Worm (Caenorhabditis elegans): Measurements from ENCODE around the gene Y50D4A.6.

DNA sequence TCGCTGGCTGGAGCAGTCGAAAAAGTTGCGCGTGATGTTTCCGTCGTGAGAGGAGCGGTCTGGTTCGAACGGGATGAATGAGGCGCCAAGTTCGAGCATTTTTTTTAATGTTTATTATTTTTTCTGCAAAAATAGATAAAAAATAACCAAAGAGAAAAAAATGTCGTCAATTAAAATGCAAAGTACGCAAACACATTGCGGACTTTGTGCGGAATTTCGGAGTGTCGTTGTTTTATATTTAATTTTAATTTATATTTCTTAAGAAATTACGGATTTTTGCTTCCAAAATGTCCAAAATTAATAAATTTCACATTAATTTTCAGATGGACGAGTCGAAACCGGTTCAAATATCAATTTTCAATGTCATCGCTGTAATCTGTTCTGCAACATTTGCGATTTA is 3.1 kb downstream of the Y50D4A.6 start, which contains the start of the genes wrb-1 and Y50D4A.4:
- TF ChIP-seq sptf-2 (GFP tag; optimal IDR thresholded peaks at IDR 0.05) (no peak), nfya-2 (GFP tag; IDR thresholded peaks at IDR 0.05) (no peak), K11D2.4 (GFP tag; IDR thresholded peaks at IDR 0.05) (no peak), zim-3 (tag; optimal IDR thresholded peaks at IDR 0.05) (no peak), unc-62 (GFP tag; optimal IDR thresholded peaks at IDR 0.05) (no peak), pha-4 (tag; optimal IDR thresholded peaks at IDR 0.05) (no peak), snpc-4 (GFP tag; optimal IDR thresholded peaks at IDR 0.05) (no peak), snpc-4 (tag; optimal IDR thresholded peaks at IDR 0.05) (peak in 1 of 4 experiments; percentile 64), F57A8.1 (GFP tag; optimal IDR thresholded peaks at IDR 0.05) (no peak), B0035.1 (tag; optimal IDR thresholded peaks at IDR 0.05) (no peak), Y95B8A.8 (GFP tag; IDR thresholded peaks at IDR 0.05) (no peak), ama-1 (optimal IDR thresholded peaks at IDR 0.05) (no peak), ama-1 (GFP tag; optimal IDR thresholded peaks at IDR 0.05) (no peak), Y53F4B.3 (GFP tag; IDR thresholded peaks at IDR 0.05) (no peak), lin-26 (GFP tag; IDR thresholded peaks at IDR 0.05) (no peak)

All from whole organism, young adult.